Worm (Caenorhabditis elegans) whole organism, L3 larva: ENCODE data around the gene nhr-202.

Experiments
- elt-1 ChIP-seq: fragments of 150-350 bp; optimal IDR thresholded peaks from 2 replicates; lab custom pipeline; 2014; ENCODE audit warnings: missing biosample characterization, missing genetic modification characterization
- lin-15B ChIP-seq: fragments of 150-350 bp; optimal IDR thresholded peaks from 2 replicates; lab custom pipeline; 2014; ENCODE audit warnings: missing biosample characterization, missing genetic modification characterization
- nhr-12 ChIP-seq: fragments of 150-350 bp; optimal IDR thresholded peaks from 2 replicates; lab custom pipeline; 2014; ENCODE audit warnings: missing biosample characterization, missing genetic modification characterization
- nhr-237 ChIP-seq: fragments of 150-350 bp; optimal IDR thresholded peaks from 2 replicates; lab custom pipeline; 2014; ENCODE audit warnings: missing biosample characterization, missing genetic modification characterization
- snpc-4 ChIP-seq: fragments of 150-350 bp; optimal IDR thresholded peaks from 2 replicates; lab custom pipeline; 2014; ENCODE audit warnings: missing biosample characterization, missing genetic modification characterization
- tbx-2 ChIP-seq: sonication (generic microtip); optimal IDR thresholded peaks from 2 replicates; lab custom pipeline; 2016; ENCODE audit warnings: mild to moderate bottlenecking, missing genetic modification characterization, missing compliant biosample characterization

ce11 chrV:479046-479445 lies 16.7 kb downstream of the nhr-202 start:
- TF ChIP-seq snpc-4 (tag; lab: Kevin White, UChicago): no peak
- no peak for TF ChIP-seq elt-1
- TF ChIP-seq lin-15B (tag; lab: Kevin White, UChicago): no peak
- TF ChIP-seq tbx-2 (tag; lab: Kevin White, UChicago): no peak
- no peak for TF ChIP-seq nhr-237
- TF ChIP-seq nhr-12: no peak
